Worm (Caenorhabditis elegans) whole organism, L1 larva: ENCODE results near the gene ttbk-2.1.

Experiments used
- C16A3.4 ChIP-seq: fragments of 150-350 bp; optimal IDR thresholded peaks from 2 replicates; lab custom pipeline; 2014; ENCODE audit warnings: missing biosample characterization, missing genetic modification characterization
- F16B12.6 ChIP-seq: fragments of 150-350 bp; optimal IDR thresholded peaks from 2 replicates; lab custom pipeline; 2014; ENCODE audit warnings: missing biosample characterization, missing genetic modification characterization
- alr-1 ChIP-seq: fragments of 200-800 bp; sonication (Bioruptor generic); optimal IDR thresholded peaks from 2 replicates; lab custom pipeline; 2018; ENCODE audit warnings: borderline replicate concordance, mild to moderate bottlenecking, missing genetic modification characterization, missing compliant biosample characterization
- ama-1 ChIP-seq: fragments of 150-350 bp; optimal IDR thresholded peaks from 2 replicates; lab custom pipeline; 2014
- ceh-82 ChIP-seq, 3 experiments: fragments of 150-350 bp in 1 of 3; sonication (generic microtip) in 2 of 3; optimal IDR thresholded peaks; 2 replicates each; lab custom pipeline; 2014 to 2017; ENCODE audit warnings: missing biosample characterization in 3 of 3, missing genetic modification characterization in 3 of 3
- ceh-88 ChIP-seq: fragments of 200-800 bp; sonication (Bioruptor generic); IDR thresholded peaks from 2 replicates; pipeline ENCODE4 v1.3.6; 2022; ENCODE audit warnings: missing genetic modification characterization, missing compliant biosample characterization
- ceh-90 ChIP-seq: sonication (generic microtip); optimal IDR thresholded peaks from 2 replicates; lab custom pipeline; 2016; ENCODE audit warnings: missing genetic modification characterization, missing compliant biosample characterization
- dpl-1 ChIP-seq, 3 experiments: fragments of 150-350 bp in 2 of 3; sonication (generic microtip) in 1 of 3; optimal IDR thresholded peaks; 2 replicates each; lab custom pipeline; 2014 to 2017; ENCODE audit warnings: missing biosample characterization in 3 of 3, missing genetic modification characterization in 3 of 3, missing genetic modification reagents in 3 of 3
- dsc-1 ChIP-seq: sonication (generic microtip); optimal IDR thresholded peaks from 2 replicates; lab custom pipeline; 2016; ENCODE audit warnings: mild to moderate bottlenecking, missing genetic modification characterization, missing compliant biosample characterization
- efl-1 ChIP-seq, 4 experiments: fragments of 150-350 bp; optimal IDR thresholded peaks in 3 of 4; peaks in 1 of 4; 1 replicate in 1 of 4; 2 replicates in 3 of 4; lab custom pipeline; 2014; ENCODE audit warnings: missing biosample characterization in 2 of 4, missing genetic modification characterization in 2 of 4, missing genetic modification reagents in 2 of 4
- efl-3 ChIP-seq: fragments of 200-800 bp; sonication (Bioruptor generic); optimal IDR thresholded peaks from 2 replicates; lab custom pipeline; 2018; ENCODE audit warnings: mild to moderate bottlenecking, missing genetic modification characterization, missing compliant biosample characterization
- egl-27 ChIP-seq, 2 experiments: fragments of 150-350 bp in 1 of 2; sonication (generic microtip); optimal IDR thresholded peaks; 3 replicates each; lab custom pipeline; 2017 to 2018; ENCODE audit warnings: missing biosample characterization in 2 of 2, missing genetic modification characterization in 2 of 2, missing genetic modification reagents in 2 of 2
- elt-3 ChIP-seq, 6 experiments: fragments of 150-350 bp in 1 of 6; sonication (generic microtip); optimal IDR thresholded peaks; 2 replicates each; lab custom pipeline; 2017 to 2018; ENCODE audit warnings: missing biosample characterization in 6 of 6, missing genetic modification characterization in 6 of 6, inconsistent platforms in 1 of 6
- ets-5 ChIP-seq: fragments of 200-800 bp; sonication (Bioruptor generic); IDR thresholded peaks from 2 replicates; pipeline ENCODE4 v1.3.6; 2022; ENCODE audit warnings: missing genetic modification characterization, missing compliant biosample characterization
- fkh-10 ChIP-seq: sonication (generic microtip); optimal IDR thresholded peaks from 2 replicates; lab custom pipeline; 2017; ENCODE audit warnings: missing biosample characterization, missing genetic modification reagents, missing genetic modification characterization
- fkh-4 ChIP-seq: sonication (generic microtip); optimal IDR thresholded peaks from 2 replicates; lab custom pipeline; 2016; ENCODE audit warnings: missing compliant biosample characterization, missing genetic modification characterization, borderline replicate concordance
- hlh-4 ChIP-seq: sonication (generic microtip); optimal IDR thresholded peaks from 2 replicates; lab custom pipeline; 2016; ENCODE audit warnings: mild to moderate bottlenecking, missing genetic modification characterization, missing compliant biosample characterization
- hpl-2 ChIP-seq: fragments of 150-350 bp; optimal IDR thresholded peaks from 2 replicates; lab custom pipeline; 2014; ENCODE audit warnings: missing biosample characterization, missing genetic modification reagents, missing genetic modification characterization
- lin-15B ChIP-seq: fragments of 150-350 bp; sonication (generic microtip); optimal IDR thresholded peaks from 3 replicates; lab custom pipeline; 2014; ENCODE audit warnings: missing biosample characterization, missing genetic modification characterization
- lin-35 ChIP-seq, 2 experiments: fragments of 150-350 bp; optimal IDR thresholded peaks; 2 replicates each; lab custom pipeline; 2014; ENCODE audit warnings: missing biosample characterization in 2 of 2, missing genetic modification characterization in 2 of 2, missing genetic modification reagents in 2 of 2
- lsy-2 ChIP-seq, 2 experiments: fragments of 150-350 bp; optimal IDR thresholded peaks; 2 replicates each; lab custom pipeline; 2014; ENCODE audit warnings: missing biosample characterization in 2 of 2, missing genetic modification characterization in 2 of 2
- mab-9 ChIP-seq: fragments of 200-800 bp; sonication (Bioruptor generic); IDR thresholded peaks from 2 replicates; pipeline ENCODE4 v1.3.6; 2022; ENCODE audit warnings: missing genetic modification reagents, missing genetic modification characterization, missing compliant biosample characterization
- mep-1 ChIP-seq: fragments of 150-350 bp; optimal IDR thresholded peaks from 2 replicates; lab custom pipeline; 2014; ENCODE audit warnings: missing biosample characterization, missing genetic modification characterization
- nhr-12 ChIP-seq: sonication (generic microtip); optimal IDR thresholded peaks from 2 replicates; lab custom pipeline; 2017; ENCODE audit warnings: missing biosample characterization, missing genetic modification characterization
- nhr-19 ChIP-seq: fragments of 200-800 bp; sonication (Bioruptor generic); conservative IDR thresholded peaks from 2 replicates; pipeline ENCODE4 v1.3.6; 2022; ENCODE audit warnings: missing genetic modification characterization, missing compliant biosample characterization
- nhr-20 ChIP-seq: sonication (generic microtip); optimal IDR thresholded peaks from 2 replicates; lab custom pipeline; 2016; ENCODE audit warnings: mild to moderate bottlenecking, missing genetic modification characterization, missing compliant biosample characterization
- nhr-237 ChIP-seq: fragments of 150-350 bp; optimal IDR thresholded peaks from 2 replicates; lab custom pipeline; 2014; ENCODE audit warnings: missing biosample characterization, missing genetic modification characterization
- nhr-76 ChIP-seq: sonication (generic microtip); optimal IDR thresholded peaks from 2 replicates; lab custom pipeline; 2017; ENCODE audit warnings: missing biosample characterization, missing genetic modification characterization
- nhr-77 ChIP-seq: fragments of 150-350 bp; optimal IDR thresholded peaks from 2 replicates; lab custom pipeline; 2014; ENCODE audit warnings: missing biosample characterization, missing genetic modification characterization
- nhr-84 ChIP-seq: sonication (generic microtip); optimal IDR thresholded peaks from 2 replicates; lab custom pipeline; 2017; ENCODE audit warnings: missing biosample characterization, missing genetic modification characterization
- nhr-90 ChIP-seq: sonication (generic microtip); optimal IDR thresholded peaks from 2 replicates; lab custom pipeline; 2016; ENCODE audit warnings: mild to moderate bottlenecking, missing genetic modification characterization, missing compliant biosample characterization; ENCODE audit not compliant: poor library complexity
- pag-3 ChIP-seq: sonication (generic microtip); optimal IDR thresholded peaks from 2 replicates; lab custom pipeline; 2017; ENCODE audit warnings: missing genetic modification characterization, mild to moderate bottlenecking, missing compliant biosample characterization, antibody characterized with exemption, borderline replicate concordance; ENCODE audit not compliant: insufficient read depth
- pax-3 ChIP-seq: fragments of 200-800 bp; sonication (Bioruptor generic); optimal IDR thresholded peaks from 2 replicates; lab custom pipeline; 2018; ENCODE audit warnings: mild to moderate bottlenecking, missing genetic modification characterization, moderate library complexity, missing compliant biosample characterization
- pqm-1 ChIP-seq: sonication (generic microtip); optimal IDR thresholded peaks from 3 replicates; lab custom pipeline; 2017; ENCODE audit warnings: missing biosample characterization, missing genetic modification characterization
- snu-23 ChIP-seq: sonication (generic microtip); optimal IDR thresholded peaks from 2 replicates; lab custom pipeline; 2016; ENCODE audit warnings: missing genetic modification characterization, missing compliant biosample characterization
- sox-4 ChIP-seq: sonication (generic microtip); optimal IDR thresholded peaks from 2 replicates; lab custom pipeline; 2016; ENCODE audit warnings: missing genetic modification characterization, missing compliant biosample characterization
- sptf-1 ChIP-seq: fragments of 150-350 bp; optimal IDR thresholded peaks from 2 replicates; lab custom pipeline; 2014; ENCODE audit warnings: missing biosample characterization, missing genetic modification characterization
- sup-37 ChIP-seq: fragments of 200-800 bp; sonication (Bioruptor generic); optimal IDR thresholded peaks from 2 replicates; lab custom pipeline; 2018; ENCODE audit warnings: mild to moderate bottlenecking, missing genetic modification characterization, missing compliant biosample characterization
- unc-62 ChIP-seq: fragments of 150-350 bp; optimal IDR thresholded peaks from 2 replicates; lab custom pipeline; 2014; ENCODE audit warnings: missing biosample characterization, missing genetic modification reagents, missing genetic modification characterization
- unc-98 ChIP-seq: fragments of 200-800 bp; sonication (Bioruptor generic); IDR thresholded peaks from 2 replicates; pipeline ENCODE4 v1.3.6; 2022; ENCODE audit warnings: missing genetic modification characterization, missing compliant biosample characterization
- xbp-1 ChIP-seq: sonication (generic microtip); optimal IDR thresholded peaks from 2 replicates; lab custom pipeline; 2016; ENCODE audit warnings: missing genetic modification characterization, missing compliant biosample characterization
- zip-4 ChIP-seq: fragments of 200-800 bp; sonication (Bioruptor generic); optimal IDR thresholded peaks from 2 replicates; lab custom pipeline; 2018; ENCODE audit warnings: mild to moderate bottlenecking, missing genetic modification characterization, moderate library complexity, missing compliant biosample characterization

ttbk-2.1 gene

ce11 chrIV:5209390-5209789 lies 49.1 kb upstream of the ttbk-2.1 start, which contains the start of the genes Y59E9AL.36 and nbet-1 (continued):
- TF ChIP-seq pag-3 (no peak), sox-4 (tag; lab: Kevin White, UChicago) (no peak), alr-1 (tag; lab: Kevin White, UChicago) (no peak), pax-3 (tag; lab: Kevin White, UChicago) (no peak), efl-1 (optimal IDR thresholded peaks at IDR 0.05; lab: Kevin White, UChicago) (peak; percentile 89 to 91), efl-1 (GFP tag; optimal IDR thresholded peaks at IDR 0.05 in 1 of 2; lab: Kevin White, UChicago) (peak; percentile 89 to 99), xbp-1 (tag; lab: Kevin White, UChicago) (peak; percentile 81), hpl-2 (GFP tag; lab: Kevin White, UChicago) (peak; percentile 15), snu-23 (GFP tag; lab: Kevin White, UChicago) (peak; percentile 84), ama-1 (lab: Kevin White, UChicago) (no peak), fkh-4 (tag; lab: Kevin White, UChicago) (no peak), sup-37 (no peak), C16A3.4 (tag; lab: Kevin White, UChicago) (peak; percentile 90), egl-27 (tag; optimal IDR thresholded peaks at IDR 0.05; lab: Kevin White, UChicago) (no peak), fkh-10 (no peak), lin-35 (GFP tag; optimal IDR thresholded peaks at IDR 0.05; lab: Kevin White, UChicago) (peak; percentile 86 to 95), nhr-76 (no peak), sptf-1 (no peak), hlh-4 (tag; lab: Kevin White, UChicago) (no peak), ceh-88 (GFP tag; lab: Robert Waterston, UW) (peak; percentile 35; the same call in 1 of the 2 replicates), unc-62 (GFP tag; lab: Kevin White, UChicago) (no peak), dsc-1 (tag; lab: Kevin White, UChicago) (peak; percentile 51), F16B12.6 (tag; lab: Kevin White, UChicago) (peak; percentile 97), mep-1 (tag; lab: Kevin White, UChicago) (peak; percentile 86), zip-4 (peak; percentile 21), nhr-84 (tag; lab: Kevin White, UChicago) (no peak), nhr-20 (tag; lab: Kevin White, UChicago) (peak; percentile 72), unc-98 (GFP tag; lab: Robert Waterston, UW) (no peak), mab-9 (GFP tag; lab: Robert Waterston, UW) (no peak), nhr-90 (peak; percentile 65), ceh-82 (tag; optimal IDR thresholded peaks at IDR 0.05; lab: Kevin White, UChicago) (peak; percentile 39 to 90 (median 68)), lin-15B (tag; lab: Kevin White, UChicago) (peak; percentile 97), nhr-237 (tag; lab: Kevin White, UChicago) (no peak), pqm-1 (tag; lab: Kevin White, UChicago) (no peak)

ce11 chrIV:5210606-5211005 lies 47.9 kb upstream of the ttbk-2.1 start:
- TF ChIP-seq ets-5 (GFP tag; lab: Robert Waterston, UW): no peak
- TF ChIP-seq ceh-90 (tag; lab: Kevin White, UChicago): no peak
- TF ChIP-seq fkh-4 (tag; lab: Kevin White, UChicago): no peak
- TF ChIP-seq xbp-1 (tag; lab: Kevin White, UChicago): no peak
- no peak for TF ChIP-seq efl-3 (GFP tag; lab: Kevin White, UChicago)
- no peak for TF ChIP-seq nhr-77 (tag; lab: Kevin White, UChicago)
- TF ChIP-seq lsy-2 (tag; optimal IDR thresholded peaks at IDR 0.05; lab: Kevin White, UChicago): no peak
- no peak for TF ChIP-seq nhr-19 (GFP tag; lab: Robert Waterston, UW)
- no peak for TF ChIP-seq dpl-1 (GFP tag; optimal IDR thresholded peaks at IDR 0.05; lab: Kevin White, UChicago)
- TF ChIP-seq elt-3 (tag; optimal IDR thresholded peaks at IDR 0.05; lab: Kevin White, UChicago): no peak
- TF ChIP-seq ceh-88 (GFP tag; lab: Robert Waterston, UW): no peak
- no peak for TF ChIP-seq nhr-84 (tag; lab: Kevin White, UChicago)
- TF ChIP-seq pag-3: no peak
- no peak for TF ChIP-seq sox-4 (tag; lab: Kevin White, UChicago)
- no peak for TF ChIP-seq nhr-12
- no peak for TF ChIP-seq C16A3.4 (tag; lab: Kevin White, UChicago)
